Worm (Caenorhabditis elegans) whole organism, L2 larva: ENCODE results near the gene T09A5.14.
A peak's percentile ranks its signal among the peaks of the same experiment; 100 is the strongest.

Source experiments
- ama-1 ChIP-seq: fragments of 150-350 bp; optimal IDR thresholded peaks from 2 replicates; lab custom pipeline; 2018; ENCODE audit warnings: inconsistent platforms
- egl-27 ChIP-seq: sonication (generic microtip); optimal IDR thresholded peaks from 3 replicates; lab custom pipeline; 2017; ENCODE audit warnings: missing biosample characterization, missing genetic modification reagents, missing genetic modification characterization

ce11 chrII:7789605-7790004, 42.5 kb upstream of the T09A5.14 start:
- peak; percentile 37 for TF ChIP-seq egl-27 (tag; lab: Kevin White, UChicago)
- no peak for TF ChIP-seq ama-1 (lab: Kevin White, UChicago)
